Fruit fly (Drosophila melanogaster) whole organism, embryonic: ENCODE results near the gene Sox21a.

ENCODE experiments used
- ATbp ChIP-seq: fragments of 200-800 bp; sonication (Bioruptor generic); optimal IDR thresholded peaks from 2 replicates; lab custom pipeline; 2017; ENCODE audit warnings: missing biosample characterization, mild to moderate bottlenecking, missing genetic modification characterization, missing genetic modification reagents
- Asciz ChIP-seq: fragments of 200-800 bp; sonication (Bioruptor generic); optimal IDR thresholded peaks from 2 replicates; lab custom pipeline; 2017; ENCODE audit warnings: missing biosample characterization, mild to moderate bottlenecking, missing genetic modification characterization, missing genetic modification reagents
- BEAF-32 ChIP-seq: fragments of 200-800 bp; sonication (Bioruptor generic); optimal IDR thresholded peaks from 3 replicates; lab custom pipeline; 2017; ENCODE audit warnings: missing biosample characterization, missing genetic modification characterization, mild to moderate bottlenecking, moderate library complexity, missing genetic modification reagents
- Bdp1 ChIP-seq: fragments of 200-800 bp; sonication (Bioruptor generic); optimal IDR thresholded peaks from 3 replicates; lab custom pipeline; 2016; ENCODE audit warnings: missing biosample characterization, missing genetic modification characterization
- Bgb ChIP-seq: fragments of 200-800 bp; sonication (Bioruptor generic); IDR thresholded peaks from 2 replicates; pipeline ENCODE4 v1.3.6; 2022; ENCODE audit warnings: missing biosample characterization, missing genetic modification characterization; ENCODE audit not compliant: partially characterized antibody
- CG10366 ChIP-seq: fragments of 200-800 bp; sonication (Bioruptor generic); IDR thresholded peaks from 2 replicates; pipeline ENCODE4 v1.3.6; 2022; ENCODE audit warnings: missing biosample characterization, missing genetic modification characterization
- CG13424 ChIP-seq: fragments of 200-800 bp; sonication (Bioruptor generic); optimal IDR thresholded peaks from 2 replicates; lab custom pipeline; 2019; ENCODE audit warnings: missing biosample characterization, mild to moderate bottlenecking, missing genetic modification characterization, moderate library complexity
- CG15514 ChIP-seq: fragments of 200-800 bp; sonication (Bioruptor generic); optimal IDR thresholded peaks from 3 replicates; lab custom pipeline; 2017; ENCODE audit warnings: missing biosample characterization, missing genetic modification characterization, mild to moderate bottlenecking, moderate library complexity, missing genetic modification reagents
- CG16779 ChIP-seq: fragments of 200-800 bp; sonication (Bioruptor generic); IDR thresholded peaks from 2 replicates; pipeline ENCODE4 v1.3.6; 2022; ENCODE audit warnings: missing biosample characterization, missing genetic modification characterization
- CG16815 ChIP-seq: fragments of 200-800 bp; sonication (Bioruptor generic); optimal IDR thresholded peaks from 3 replicates; lab custom pipeline; 2017; ENCODE audit warnings: missing biosample characterization, mild to moderate bottlenecking, missing genetic modification characterization
- CG16863 ChIP-seq: fragments of 200-800 bp; sonication (Bioruptor generic); optimal IDR thresholded peaks from 3 replicates; lab custom pipeline; 2016; ENCODE audit warnings: missing biosample characterization, missing genetic modification characterization
- CG2889 ChIP-seq: fragments of 200-800 bp; sonication (Bioruptor generic); IDR thresholded peaks from 3 replicates; pipeline ENCODE4 v1.3.6; 2022; ENCODE audit warnings: missing biosample characterization, missing genetic modification characterization
- CG4282 ChIP-seq: fragments of 200-800 bp; sonication (Bioruptor generic); optimal IDR thresholded peaks from 2 replicates; lab custom pipeline; 2016; ENCODE audit warnings: missing biosample characterization, missing genetic modification characterization
- CG4360 ChIP-seq: fragments of 200-800 bp; sonication (Bioruptor generic); IDR thresholded peaks from 2 replicates; pipeline ENCODE4 v1.3.6; 2022; ENCODE audit warnings: missing biosample characterization, missing genetic modification characterization
- CG43689 ChIP-seq: fragments of 200-800 bp; sonication (Bioruptor generic); IDR thresholded peaks from 2 replicates; pipeline ENCODE4 v1.3.6; 2022; ENCODE audit warnings: missing biosample characterization, missing genetic modification characterization
- CG4730 ChIP-seq: fragments of 200-800 bp; sonication (Bioruptor generic); IDR thresholded peaks from 2 replicates; pipeline ENCODE4 v1.3.6; 2022; ENCODE audit warnings: missing biosample characterization, missing genetic modification characterization
- CG4854 ChIP-seq: fragments of 200-800 bp; sonication (Bioruptor generic); optimal IDR thresholded peaks from 2 replicates; lab custom pipeline; 2016; ENCODE audit warnings: missing biosample characterization, missing genetic modification characterization, inconsistent platforms
- CG9215 ChIP-seq: fragments of 200-800 bp; sonication (Bioruptor generic); IDR thresholded peaks from 2 replicates; pipeline ENCODE4 v1.3.6; 2022; ENCODE audit warnings: missing biosample characterization, missing genetic modification characterization
- Dad ChIP-seq: fragments of 200-800 bp; sonication (Bioruptor generic); optimal IDR thresholded peaks from 3 replicates; lab custom pipeline; 2016; ENCODE audit warnings: missing biosample characterization, missing genetic modification characterization
- Dref ChIP-seq: fragments of 200-800 bp; sonication (Bioruptor generic); IDR thresholded peaks from 2 replicates; pipeline ENCODE4 v1.3.6; 2022; ENCODE audit warnings: missing biosample characterization, missing genetic modification characterization
- Ets65A ChIP-seq: fragments of 200-800 bp; sonication (Bioruptor generic); peaks from one replicate; lab custom pipeline; 2016; ENCODE audit warnings: missing biosample characterization, missing genetic modification characterization
- Fer1 ChIP-seq: fragments of 200-800 bp; sonication (Bioruptor generic); optimal IDR thresholded peaks from 2 replicates; lab custom pipeline; 2017; ENCODE audit warnings: missing biosample characterization, mild to moderate bottlenecking, missing genetic modification characterization
- H2.0 ChIP-seq: fragments of 200-800 bp; sonication (Bioruptor generic); IDR thresholded peaks from 2 replicates; pipeline ENCODE4 v1.3.6; 2022; ENCODE audit warnings: missing biosample characterization, missing genetic modification characterization
- HLH54F ChIP-seq: fragments of 200-800 bp; sonication (Bioruptor generic); optimal IDR thresholded peaks from 3 replicates; lab custom pipeline; 2016; ENCODE audit warnings: missing biosample characterization, missing genetic modification characterization
- Hmr ChIP-seq: fragments of 200-800 bp; sonication (Bioruptor generic); optimal IDR thresholded peaks from 3 replicates; lab custom pipeline; 2017; ENCODE audit warnings: mild to moderate bottlenecking, missing biosample characterization, missing genetic modification reagents, missing genetic modification characterization
- Hr39 ChIP-seq: fragments of >200 bp; optimal IDR thresholded peaks from 2 replicates; lab custom pipeline; 2017
- Med ChIP-seq: fragments of 200-800 bp; sonication (Bioruptor generic); peaks from one replicate; lab custom pipeline; 2016; ENCODE audit warnings: missing biosample characterization, missing genetic modification characterization, mild to moderate bottlenecking, inconsistent platforms, moderate library complexity
- Meics ChIP-seq: fragments of 200-800 bp; sonication (Bioruptor generic); optimal IDR thresholded peaks from 2 replicates; lab custom pipeline; 2017; ENCODE audit warnings: missing biosample characterization, mild to moderate bottlenecking, missing genetic modification characterization
- Ravus ChIP-seq: fragments of 200-800 bp; sonication (Bioruptor generic); IDR thresholded peaks from 2 replicates; pipeline ENCODE4 v1.3.6; 2022; ENCODE audit warnings: missing biosample characterization, missing genetic modification characterization
- Trl ChIP-seq, 3 experiments: fragments of >200 bp in 2 of 3; fragments of 200-800 bp in 1 of 3; sonication (Bioruptor generic) in 1 of 3; optimal IDR thresholded peaks; 2 replicates in 1 of 3; 3 replicates in 2 of 3; lab custom pipeline; 2016 to 2017; ENCODE audit warnings: missing biosample characterization in 1 of 3, missing genetic modification characterization in 1 of 3
- al ChIP-seq: fragments of 200-800 bp; sonication (Bioruptor generic); IDR thresholded peaks from 2 replicates; pipeline ENCODE4 v1.3.6; 2022; ENCODE audit warnings: missing biosample characterization, missing genetic modification characterization
- bowl ChIP-seq: fragments of 200-800 bp; sonication (Bioruptor generic); IDR thresholded peaks from 2 replicates; pipeline ENCODE4 v1.3.6; 2022; ENCODE audit warnings: missing biosample characterization, missing genetic modification characterization
- gfzf ChIP-seq: fragments of 200-800 bp; sonication (Bioruptor generic); optimal IDR thresholded peaks from 2 replicates; lab custom pipeline; 2016; ENCODE audit warnings: missing biosample characterization, mild to moderate bottlenecking, missing genetic modification characterization, moderate library complexity
- ham ChIP-seq: fragments of 200-800 bp; sonication (Bioruptor generic); IDR thresholded peaks from 2 replicates; pipeline ENCODE4 v1.3.6; 2022; ENCODE audit warnings: missing biosample characterization, missing genetic modification characterization
- kah ChIP-seq: fragments of 200-800 bp; sonication (Bioruptor generic); optimal IDR thresholded peaks from 2 replicates; lab custom pipeline; 2018; ENCODE audit warnings: missing biosample characterization, mild to moderate bottlenecking, missing genetic modification characterization
- oc ChIP-seq: fragments of 200-800 bp; sonication (Bioruptor generic); optimal IDR thresholded peaks from 2 replicates; lab custom pipeline; 2018; ENCODE audit warnings: missing biosample characterization, mild to moderate bottlenecking, missing genetic modification characterization, moderate library complexity
- pan ChIP-seq, 4 experiments: fragments of >200 bp in 3 of 4; fragments of 200-800 bp in 1 of 4; sonication (Bioruptor generic) in 1 of 4; optimal IDR thresholded peaks in 3 of 4; IDR thresholded peaks in 1 of 4; 2 replicates each; pipeline versions ENCODE4 v1.3.6 to Lab custom; 2017 to 2022; ENCODE audit warnings: missing biosample characterization in 2 of 4, missing genetic modification characterization in 2 of 4, mixed read lengths in 1 of 4
- pho ChIP-seq: fragments of 200-800 bp; sonication (Bioruptor generic); optimal IDR thresholded peaks from 2 replicates; lab custom pipeline; 2016; ENCODE audit warnings: missing biosample characterization, missing genetic modification characterization
- pros ChIP-seq: fragments of 200-800 bp; sonication (Bioruptor generic); optimal IDR thresholded peaks from 3 replicates; lab custom pipeline; 2019; ENCODE audit warnings: missing biosample characterization, mild to moderate bottlenecking, missing genetic modification characterization, moderate library complexity
- pum ChIP-seq: fragments of 200-800 bp; sonication (Bioruptor generic); optimal IDR thresholded peaks from 2 replicates; lab custom pipeline; 2016; ENCODE audit warnings: missing biosample characterization, missing genetic modification characterization
- seq ChIP-seq: fragments of 200-800 bp; sonication (Bioruptor generic); IDR thresholded peaks from 2 replicates; pipeline ENCODE4 v1.3.6; 2022; ENCODE audit warnings: missing biosample characterization, missing genetic modification characterization
- sob ChIP-seq: fragments of 200-800 bp; sonication (Bioruptor generic); IDR thresholded peaks from 2 replicates; pipeline ENCODE4 v1.3.6; 2022; ENCODE audit warnings: missing biosample characterization, missing genetic modification characterization
- sr ChIP-seq: fragments of 200-800 bp; sonication (Bioruptor generic); IDR thresholded peaks from 3 replicates; pipeline ENCODE4 v1.3.6; 2022; ENCODE audit warnings: missing biosample characterization, missing genetic modification characterization
- z ChIP-seq: fragments of 200-800 bp; sonication (Bioruptor generic); IDR thresholded peaks from 3 replicates; pipeline ENCODE4 v1.3.6; 2022; ENCODE audit warnings: missing biosample characterization, missing genetic modification characterization
- zen2 ChIP-seq: fragments of 200-800 bp; sonication (Bioruptor generic); IDR thresholded peaks from 3 replicates; pipeline ENCODE4 v1.3.6; 2022; ENCODE audit warnings: missing biosample characterization, missing genetic modification characterization; ENCODE audit not compliant: partially characterized antibody
- zf30C ChIP-seq: fragments of 200-800 bp; sonication (Bioruptor generic); optimal IDR thresholded peaks from 3 replicates; lab custom pipeline; 2018; ENCODE audit warnings: missing biosample characterization, mild to moderate bottlenecking, missing genetic modification characterization

The Sox21a gene

DNA sequence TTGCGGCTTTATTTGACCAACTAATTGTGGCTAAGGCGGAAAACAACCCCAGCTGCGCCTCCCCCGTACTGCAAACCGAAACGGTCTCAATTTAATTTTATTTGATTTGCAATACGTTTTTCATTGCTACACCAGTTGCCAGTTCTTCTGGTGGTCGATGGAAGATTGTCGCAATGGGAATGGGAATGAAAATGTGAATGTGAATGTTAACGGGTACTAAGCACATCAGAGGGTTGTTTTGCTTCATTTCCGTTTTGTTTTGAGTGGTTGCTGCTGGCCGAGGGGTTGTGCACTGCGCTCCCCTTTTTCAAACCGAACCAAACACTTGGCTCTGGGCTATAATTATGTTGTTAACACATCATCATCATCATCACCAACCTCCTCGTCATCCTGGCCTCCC lies 6.2 kb upstream of the Sox21a start (continued):
- TF ChIP-seq Hmr (GFP tag; lab: Kevin White, UChicago) (no peak), Fer1 (GFP tag; lab: Kevin White, UChicago) (no peak), pros (peak; percentile 69), Dad (GFP tag; lab: Kevin White, UChicago) (no peak), CG13424 (tag; lab: Kevin White, UChicago) (no peak), BEAF-32 (no peak)

DNA sequence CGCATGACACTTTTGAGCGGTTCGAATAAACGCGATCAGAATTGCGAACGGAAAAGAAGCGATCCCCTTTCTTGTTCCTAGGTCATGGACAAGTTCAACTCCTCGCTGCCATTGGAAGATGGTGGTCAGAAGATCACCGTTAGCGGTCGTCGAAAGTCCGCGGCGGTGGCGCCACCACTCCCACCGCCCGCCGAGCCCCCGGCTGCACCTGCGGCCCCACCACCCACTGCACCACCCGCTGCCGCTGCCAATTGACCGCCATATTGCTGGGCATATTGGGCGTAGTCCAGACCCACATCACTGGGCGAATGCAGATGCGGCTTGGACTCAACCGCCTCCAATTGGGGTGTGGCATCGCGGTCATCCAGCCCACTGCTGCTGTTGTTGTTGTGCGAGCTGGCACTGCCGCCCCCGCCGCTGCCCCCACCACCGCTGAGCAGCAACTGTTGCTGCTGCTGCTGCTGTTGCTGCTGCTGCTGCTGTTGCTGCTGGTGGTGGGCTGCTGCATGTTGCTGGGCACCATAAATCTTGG lies 5.0 kb upstream of the Sox21a start:
- TF ChIP-seq kah (no peak), CG10366 (no peak), CG4282 (GFP tag; lab: Kevin White, UChicago) (no peak), CG4360 (GFP tag; lab: Robert Waterston, UW) (0 out of 2 replicates have a peak, but pooled peaks have one; percentile 37), CG9215 (GFP tag; lab: Robert Waterston, UW) (0 out of 2 replicates have a peak, but pooled peaks have one; percentile 14), Med (GFP tag; lab: Kevin White, UChicago) (peak; percentile 57), Ets65A (peak; percentile 62), Hr39 (lab: Kevin White, UChicago) (peak; percentile 51), CG16779 (GFP tag; lab: Robert Waterston, UW) (0 out of 2 replicates have a peak, but pooled peaks have one; percentile 21), CG4854 (GFP tag; lab: Kevin White, UChicago) (no peak)

- TF ChIP-seq Bgb (GFP tag; lab: Robert Waterston, UW) (peak; percentile 86), Dref (GFP tag; lab: Robert Waterston, UW) (no peak), oc (tag; lab: Kevin White, UChicago) (peak; percentile 64), CG4360 (GFP tag; lab: Robert Waterston, UW) (no peak), HLH54F (GFP tag; lab: Kevin White, UChicago) (peak; percentile 90), H2.0 (GFP tag; lab: Robert Waterston, UW) (peak; percentile 80), CG16815 (GFP tag; lab: Kevin White, UChicago) (peak; percentile 85), CG9215 (GFP tag; lab: Robert Waterston, UW) (peak; percentile 77), Meics (GFP tag; lab: Kevin White, UChicago) (peak; percentile 68), pan (optimal IDR thresholded peaks at IDR 0.05; lab: Kevin White, UChicago) (no peak), pan (GFP tag; optimal IDR thresholded peaks at IDR 0.05 in 1 of 2, IDR thresholded peaks at IDR 0.05 in 1 of 2) (peak in 1 of 2 experiments; percentile 65), ham (GFP tag; lab: Robert Waterston, UW) (no peak), Bdp1 (GFP tag; lab: Kevin White, UChicago) (peak; percentile 59), CG16863 (GFP tag; lab: Kevin White, UChicago) (peak; percentile 70), bowl (no peak), sr (peak; percentile 50; the same call in 1 of the 3 replicates), CG10366 (peak; percentile 86), pho (GFP tag; lab: Kevin White, UChicago) (peak; percentile 82), ATbp (GFP tag; lab: Kevin White, UChicago) (no peak), seq (GFP tag; lab: Robert Waterston, UW) (no peak), Trl (optimal IDR thresholded peaks at IDR 0.05; lab: Kevin White, UChicago) (no peak), Trl (GFP tag; optimal IDR thresholded peaks at IDR 0.05; lab: Kevin White, UChicago) (peak; percentile 89), Med (GFP tag; lab: Kevin White, UChicago) (peak; percentile 98), pum (GFP tag; lab: Kevin White, UChicago) (peak; percentile 92), CG15514 (GFP tag; lab: Kevin White, UChicago) (peak; percentile 41), CG2889 (GFP tag; lab: Robert Waterston, UW) (peak; percentile 66; the same call in 2 of the 3 replicates), CG4730 (GFP tag; lab: Robert Waterston, UW) (peak; percentile 79), al (peak; percentile 56), gfzf (no peak), zen2 (no peak), z (no peak), Asciz (GFP tag; lab: Kevin White, UChicago) (no peak), CG43689 (GFP tag; lab: Robert Waterston, UW) (0 out of 2 replicates have a peak, but pooled peaks have one; percentile 17), sob (GFP tag; lab: Robert Waterston, UW) (peak; percentile 91), zf30C (GFP tag; lab: Kevin White, UChicago) (peak; percentile 45), Ravus (GFP tag; lab: Robert Waterston, UW) (no peak; the same call in 1 of the 2 replicates)
Observed at dm6 chr3L:14111411-14111810, 3.5 kb upstream of the Sox21a start.
